Worm (Caenorhabditis elegans): ENCODE measurements around the gene Y38H6C.16.

Gene Y38H6C.16

DNA sequence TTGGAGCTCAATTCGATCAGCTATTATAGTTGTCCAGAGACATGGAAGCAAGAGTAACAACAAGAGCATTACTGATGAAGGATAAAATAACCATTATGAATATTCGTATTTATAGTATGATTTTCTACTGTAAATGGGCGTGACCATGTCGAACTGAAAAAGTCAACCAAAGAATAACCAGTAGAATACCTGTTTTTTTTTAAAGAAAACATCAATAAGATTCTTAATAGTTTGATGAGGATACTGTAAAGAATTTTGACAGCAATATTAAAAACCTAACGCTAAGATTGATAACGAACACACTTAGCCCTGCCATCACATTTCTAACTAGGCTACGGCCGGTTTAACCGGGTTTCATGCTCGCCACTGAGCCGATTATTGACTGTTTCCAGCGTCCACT is 13.8 kb upstream of the Y38H6C.16 start, which contains the start of gene vmo-1:
vmo-1 (minus strand) TSS at position 101 of the 400 bp plus-strand sequence.
- TF ChIP-seq ceh-82 (tag; optimal IDR thresholded peaks at IDR 0.05) = no peak
- TF ChIP-seq zag-1 (tag; optimal IDR thresholded peaks at IDR 0.05) = no peak
- TF ChIP-seq ZK546.5 (tag; optimal IDR thresholded peaks at IDR 0.05) = no peak
- TF ChIP-seq nhr-12 (tag; optimal IDR thresholded peaks at IDR 0.05) = no peak
- TF ChIP-seq fos-1 (tag; optimal IDR thresholded peaks at IDR 0.05) = no peak
- TF ChIP-seq nhr-11 (tag; optimal IDR thresholded peaks at IDR 0.05) = no peak
- TF ChIP-seq lin-39 (tag; optimal IDR thresholded peaks at IDR 0.05) = no peak
- no peak for TF ChIP-seq ztf-4 (tag; optimal IDR thresholded peaks at IDR 0.05)
- no peak for TF ChIP-seq ceh-9 (tag; optimal IDR thresholded peaks at IDR 0.05)
- TF ChIP-seq nhr-28 (tag; optimal IDR thresholded peaks at IDR 0.05) = no peak
- no peak for TF ChIP-seq elt-2 (tag; optimal IDR thresholded peaks at IDR 0.05)
- TF ChIP-seq pha-4 (tag; optimal IDR thresholded peaks at IDR 0.05) = no peak
- TF ChIP-seq nhr-67 (tag; optimal IDR thresholded peaks at IDR 0.05) = no peak

- TF ChIP-seq nfya-1 (tag; optimal IDR thresholded peaks at IDR 0.05; ENCODE audit: insufficient read depth) (no peak), mdl-1 (tag; optimal IDR thresholded peaks at IDR 0.05) (no peak), pqm-1 (tag; optimal IDR thresholded peaks at IDR 0.05) (no peak), ZK546.5 (tag; optimal IDR thresholded peaks at IDR 0.05) (no peak), hmg-11 (tag; optimal IDR thresholded peaks at IDR 0.05) (no peak), nhr-23 (tag; optimal IDR thresholded peaks at IDR 0.05) (no peak), elt-2 (tag; optimal IDR thresholded peaks at IDR 0.05) (no peak), nhr-25 (tag; optimal IDR thresholded peaks at IDR 0.05) (no peak), ceh-9 (tag; optimal IDR thresholded peaks at IDR 0.05) (no peak), mml-1 (tag; optimal IDR thresholded peaks at IDR 0.05) (no peak), aly-2 (tag; optimal IDR thresholded peaks at IDR 0.05) (no peak), ztf-4 (tag; optimal IDR thresholded peaks at IDR 0.05) (no peak), nhr-77 (tag; optimal IDR thresholded peaks at IDR 0.05) (no peak), daf-12 (tag; optimal IDR thresholded peaks at IDR 0.05) (no peak), lsy-12 (tag; optimal IDR thresholded peaks at IDR 0.05) (no peak), nhr-237 (tag; optimal IDR thresholded peaks at IDR 0.05) (no peak), fkh-10 (GFP tag; optimal IDR thresholded peaks at IDR 0.05) (no peak), ztf-11 (tag; optimal IDR thresholded peaks at IDR 0.05) (no peak), lin-15B (tag; optimal IDR thresholded peaks at IDR 0.05) (no peak), elt-3 (tag; optimal IDR thresholded peaks at IDR 0.05) (no peak)
These were observed 11.9 kb upstream of the Y38H6C.16 start, which contains the start of gene Y38H6C.20 for ce11 chrV:20551096-20551495. Gene Y38H6C.20 (minus strand): TSS chrV:20551196.

ce11 chrV:20547048-20547447 is 7.9 kb upstream of the Y38H6C.16 start, which contains the start of gene Y38H6C.18:
Gene Y38H6C.18 (minus strand): TSS chrV:20547148.
- TF ChIP-seq lin-39 (tag; optimal IDR thresholded peaks at IDR 0.05) = no peak
- TF ChIP-seq skn-1 (tag; optimal IDR thresholded peaks at IDR 0.05) = no peak
- TF ChIP-seq elt-2 (tag; optimal IDR thresholded peaks at IDR 0.05) = no peak

- TF ChIP-seq nhr-43 (tag; optimal IDR thresholded peaks at IDR 0.05; ENCODE audit: poor library complexity, severe bottlenecking) = no peak
- TF ChIP-seq pqm-1 (tag; optimal IDR thresholded peaks at IDR 0.05) = peak; percentile 71
- no peak for TF ChIP-seq nhr-12 (tag; optimal IDR thresholded peaks at IDR 0.05)
- TF ChIP-seq elt-1 (tag; optimal IDR thresholded peaks at IDR 0.05) = no peak
- TF ChIP-seq elt-3 (tag; optimal IDR thresholded peaks at IDR 0.05) = no peak
- peak; percentile 41 for TF ChIP-seq elt-2 (tag; optimal IDR thresholded peaks at IDR 0.05)
- TF ChIP-seq nhr-11 (tag; optimal IDR thresholded peaks at IDR 0.05) = no peak
- TF ChIP-seq ztf-4 (tag; optimal IDR thresholded peaks at IDR 0.05) = no peak
- TF ChIP-seq unc-62 (GFP tag; optimal IDR thresholded peaks at IDR 0.05) = no peak
- peak; percentile 53 for TF ChIP-seq pha-4 (tag; optimal IDR thresholded peaks at IDR 0.05)
- no peak for TF ChIP-seq lin-39 (tag; optimal IDR thresholded peaks at IDR 0.05)
- no peak for TF ChIP-seq nhr-23 (tag; optimal IDR thresholded peaks at IDR 0.05)
- no peak for TF ChIP-seq egl-27 (tag; optimal IDR thresholded peaks at IDR 0.05)
- TF ChIP-seq fkh-10 (GFP tag; optimal IDR thresholded peaks at IDR 0.05) = no peak
- no peak for TF ChIP-seq ZK546.5 (tag; optimal IDR thresholded peaks at IDR 0.05)
- no peak for TF ChIP-seq nfya-1 (tag; optimal IDR thresholded peaks at IDR 0.05; ENCODE audit: insufficient read depth)
- no peak for TF ChIP-seq nhr-28 (tag; optimal IDR thresholded peaks at IDR 0.05)
- TF ChIP-seq ceh-16 (tag; optimal IDR thresholded peaks at IDR 0.05) = no peak
- no peak for TF ChIP-seq ceh-9 (tag; optimal IDR thresholded peaks at IDR 0.05)
- no peak for TF ChIP-seq nhr-237 (tag; optimal IDR thresholded peaks at IDR 0.05)
- TF ChIP-seq mdl-1 (tag; optimal IDR thresholded peaks at IDR 0.05) = no peak
- TF ChIP-seq ztf-11 (tag; optimal IDR thresholded peaks at IDR 0.05) = no peak
These were observed 6.6 kb upstream of the Y38H6C.16 start for ce11 chrV:20545742-20546141.
